Fruit fly (Drosophila melanogaster): Measurements from ENCODE around the gene PLCXD.

PLCXD gene

DNA sequence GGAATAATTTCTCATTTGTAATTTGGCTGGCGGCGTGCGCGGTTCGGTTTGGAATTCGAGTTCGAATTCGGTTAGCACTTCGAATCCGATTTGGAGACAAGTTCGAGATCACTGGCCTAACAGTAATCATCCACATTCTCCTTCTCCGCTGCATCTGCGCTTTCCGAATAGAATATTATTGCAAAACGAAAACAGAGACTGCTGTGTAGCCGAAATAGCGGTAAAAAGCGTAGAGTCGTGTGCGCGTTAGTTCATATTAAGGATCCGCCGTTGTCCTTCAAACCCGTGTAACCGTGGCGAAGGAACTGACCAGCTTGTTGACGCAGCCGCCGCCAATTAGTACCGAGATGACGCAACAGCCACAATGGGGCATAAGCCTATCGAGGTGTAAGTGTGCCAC lies 21.8 kb upstream of the PLCXD start, which contains the start of gene dmGlut:
dmGlut (plus strand) TSS at position 4 of the 400 bp plus-strand sequence.
- no peak for TF ChIP-seq pan (optimal IDR thresholded peaks at IDR 0.05)
- TF ChIP-seq CG8478 (optimal IDR thresholded peaks at IDR 0.05) = no peak
- no peak for TF ChIP-seq Dll (optimal IDR thresholded peaks at IDR 0.05)
- TF ChIP-seq EcR (GFP tag; optimal IDR thresholded peaks at IDR 0.05) = no peak
- TF ChIP-seq psq (optimal IDR thresholded peaks at IDR 0.05) = no peak
- TF ChIP-seq usp (GFP tag; optimal IDR thresholded peaks at IDR 0.05) = no peak

DNA sequence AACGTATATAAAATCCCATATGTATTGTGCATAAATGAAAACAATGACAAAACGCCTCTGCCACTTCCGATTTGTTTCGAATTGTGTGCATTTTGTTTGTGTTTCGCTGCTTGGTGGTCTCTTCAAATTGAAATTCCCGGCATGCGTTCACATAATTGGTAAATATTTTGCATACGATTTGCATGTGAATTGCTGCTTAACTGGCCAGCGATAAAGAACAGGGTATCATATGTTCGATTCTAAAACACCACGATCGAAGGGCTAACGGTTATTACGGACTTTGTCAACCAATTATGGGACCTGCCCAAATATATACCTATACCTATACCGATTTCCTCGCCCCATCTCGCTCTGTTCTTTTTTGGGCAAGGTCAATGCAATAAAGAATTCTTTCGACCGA lies 21.1 kb upstream of the PLCXD start:
- no peak for TF ChIP-seq CG8478 (optimal IDR thresholded peaks at IDR 0.05)
- TF ChIP-seq Dll (optimal IDR thresholded peaks at IDR 0.05) = no peak
- TF ChIP-seq pan (optimal IDR thresholded peaks at IDR 0.05) = no peak
- TF ChIP-seq usp (GFP tag; optimal IDR thresholded peaks at IDR 0.05) = no peak
- no peak for TF ChIP-seq EcR (GFP tag; optimal IDR thresholded peaks at IDR 0.05)
- no peak for TF ChIP-seq psq (optimal IDR thresholded peaks at IDR 0.05)

DNA sequence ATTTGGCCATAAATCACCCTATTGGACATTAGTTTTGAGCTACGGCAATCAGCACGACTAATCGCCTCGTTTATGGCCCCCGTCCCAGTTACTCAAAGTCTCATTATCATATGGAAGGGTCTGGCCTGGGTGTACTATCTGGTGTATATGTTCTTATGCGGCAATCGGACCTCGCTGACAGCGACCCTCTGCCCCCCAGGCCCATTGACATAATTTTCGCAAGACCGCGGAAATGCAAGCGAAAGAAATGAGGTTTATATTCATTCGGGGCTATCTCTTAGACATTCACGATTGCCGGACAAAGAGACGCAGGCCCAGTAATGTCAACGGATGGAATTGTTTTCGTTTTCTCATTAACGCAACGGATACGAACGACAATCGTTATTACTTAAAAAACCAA lies 20.4 kb upstream of the PLCXD start:
- no peak for TF ChIP-seq Dll (optimal IDR thresholded peaks at IDR 0.05)
- no peak for TF ChIP-seq pan (optimal IDR thresholded peaks at IDR 0.05)
- no peak for TF ChIP-seq EcR (GFP tag; optimal IDR thresholded peaks at IDR 0.05)

DNA sequence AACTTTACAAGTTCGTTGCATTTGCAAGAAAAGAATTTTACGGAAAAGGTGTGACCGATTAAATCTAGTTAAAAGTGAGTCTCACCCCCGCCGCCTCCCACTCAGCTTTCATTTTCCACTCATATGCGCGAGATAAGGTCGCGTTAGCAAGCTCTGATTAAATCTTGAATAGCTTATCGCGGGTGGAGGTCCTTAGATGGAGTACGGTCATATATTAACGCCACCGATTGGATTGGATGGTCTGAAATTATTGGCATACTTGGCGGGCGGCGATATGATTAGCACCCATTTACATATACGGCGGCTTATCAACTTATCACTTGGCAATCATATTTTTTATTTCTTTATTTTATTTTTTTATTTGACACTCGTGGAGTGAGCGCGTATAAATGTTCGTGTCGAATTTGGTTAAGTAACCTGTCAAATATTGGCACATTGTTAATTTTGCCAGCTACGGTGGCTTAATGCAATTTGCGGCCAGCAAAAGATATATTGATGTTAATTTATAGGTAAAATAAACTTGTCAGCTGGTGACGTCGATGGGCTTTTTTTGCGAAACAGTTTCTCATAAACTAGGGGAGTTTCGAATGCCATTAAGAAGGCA lies 19.5 kb upstream of the PLCXD start:
- TF ChIP-seq pan (optimal IDR thresholded peaks at IDR 0.05) = no peak
- no peak for TF ChIP-seq usp (GFP tag; optimal IDR thresholded peaks at IDR 0.05)
- no peak for TF ChIP-seq Dll (optimal IDR thresholded peaks at IDR 0.05)
- TF ChIP-seq EcR (GFP tag; optimal IDR thresholded peaks at IDR 0.05) = no peak
- no peak for TF ChIP-seq CG8478 (optimal IDR thresholded peaks at IDR 0.05)
- TF ChIP-seq psq (optimal IDR thresholded peaks at IDR 0.05) = no peak

DNA sequence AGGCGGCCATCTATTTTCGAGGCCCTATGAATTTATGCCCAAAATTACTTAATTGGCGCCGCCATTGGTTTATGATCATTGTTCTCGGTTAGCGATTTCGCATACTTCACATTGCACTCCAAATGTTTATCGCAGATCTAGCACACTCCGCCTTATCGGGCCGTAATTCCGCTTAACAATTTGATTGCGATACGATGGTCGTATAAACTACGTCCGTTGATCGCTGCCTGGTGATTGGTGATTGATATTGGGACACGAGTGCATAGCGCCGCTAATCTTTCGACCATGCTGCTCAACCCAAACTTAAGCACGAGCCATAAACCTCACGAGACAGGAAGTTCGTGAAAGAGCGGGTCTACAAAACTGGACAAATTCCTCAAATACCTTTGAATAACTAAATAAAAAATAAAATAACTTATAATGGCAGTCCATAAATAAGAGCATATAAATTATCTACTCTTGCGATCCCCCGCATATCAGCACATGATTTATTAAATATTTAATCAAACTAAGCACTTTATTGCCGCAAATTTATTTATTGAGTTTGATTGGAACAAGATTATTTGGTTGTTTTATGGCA lies 18.6 kb upstream of the PLCXD start:
- no peak for TF ChIP-seq usp (GFP tag; optimal IDR thresholded peaks at IDR 0.05)
- TF ChIP-seq pan (optimal IDR thresholded peaks at IDR 0.05) = no peak
- TF ChIP-seq Dll (optimal IDR thresholded peaks at IDR 0.05) = no peak
- no peak for TF ChIP-seq CG8478 (optimal IDR thresholded peaks at IDR 0.05)
- TF ChIP-seq EcR (GFP tag; optimal IDR thresholded peaks at IDR 0.05) = no peak
- no peak for TF ChIP-seq psq (optimal IDR thresholded peaks at IDR 0.05)

DNA sequence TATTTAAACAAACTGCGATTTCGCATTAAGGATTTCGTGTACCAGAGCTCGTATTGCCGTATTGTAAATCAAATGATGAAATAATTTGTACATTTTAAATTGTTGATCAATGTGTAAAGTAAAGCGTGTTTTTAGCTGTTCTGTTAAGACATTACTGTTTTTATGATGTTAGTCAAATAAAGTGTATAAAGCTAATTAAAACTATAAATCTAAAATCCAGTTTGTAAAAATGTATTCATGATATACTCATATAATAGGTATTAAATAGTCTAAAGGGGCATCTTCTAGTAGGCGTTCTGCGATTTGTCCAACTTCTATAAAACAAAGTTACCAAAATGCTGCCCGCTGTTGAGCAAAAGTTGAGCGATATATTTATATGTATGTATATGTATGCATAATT lies 15.3 kb upstream of the PLCXD start, which contains the start of gene CG18788:
CG18788 (plus strand) TSS at position 301 of the 400 bp plus-strand sequence.
- no peak for TF ChIP-seq EcR (GFP tag; optimal IDR thresholded peaks at IDR 0.05)
- TF ChIP-seq usp (GFP tag; optimal IDR thresholded peaks at IDR 0.05) = no peak
- no peak for TF ChIP-seq psq (optimal IDR thresholded peaks at IDR 0.05)
- TF ChIP-seq pan (optimal IDR thresholded peaks at IDR 0.05) = no peak
- no peak for TF ChIP-seq CG8478 (optimal IDR thresholded peaks at IDR 0.05)

DNA sequence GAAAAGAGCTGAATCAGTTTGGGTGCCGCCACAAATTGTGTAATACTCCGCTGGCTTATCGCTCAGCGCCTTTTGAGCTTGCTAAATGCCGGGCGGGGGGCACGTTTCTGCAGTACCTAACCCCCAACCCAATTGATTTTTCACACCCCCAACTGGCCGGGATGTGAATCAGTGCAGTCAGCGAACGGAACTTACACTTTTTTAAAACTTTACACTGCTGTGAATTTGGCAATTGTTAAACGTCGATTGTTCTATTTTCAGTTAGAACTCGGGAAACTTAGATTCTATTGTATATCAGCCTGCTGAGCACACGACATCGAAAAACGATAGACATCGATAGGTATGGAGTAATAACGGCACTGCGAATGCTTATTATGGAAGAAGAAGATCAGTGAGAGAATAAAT lies 11.0 kb upstream of the PLCXD start, which contains the start of gene Tom70:
Tom70 (minus strand) TSS at position 335 of the 405 bp plus-strand sequence.
- TF ChIP-seq CG8478 (optimal IDR thresholded peaks at IDR 0.05) = no peak
- TF ChIP-seq EcR (GFP tag; optimal IDR thresholded peaks at IDR 0.05) = no peak
- TF ChIP-seq pan (optimal IDR thresholded peaks at IDR 0.05) = no peak
- TF ChIP-seq usp (GFP tag; optimal IDR thresholded peaks at IDR 0.05) = no peak
- TF ChIP-seq Dll (optimal IDR thresholded peaks at IDR 0.05) = no peak
- no peak for TF ChIP-seq psq (optimal IDR thresholded peaks at IDR 0.05)

DNA sequence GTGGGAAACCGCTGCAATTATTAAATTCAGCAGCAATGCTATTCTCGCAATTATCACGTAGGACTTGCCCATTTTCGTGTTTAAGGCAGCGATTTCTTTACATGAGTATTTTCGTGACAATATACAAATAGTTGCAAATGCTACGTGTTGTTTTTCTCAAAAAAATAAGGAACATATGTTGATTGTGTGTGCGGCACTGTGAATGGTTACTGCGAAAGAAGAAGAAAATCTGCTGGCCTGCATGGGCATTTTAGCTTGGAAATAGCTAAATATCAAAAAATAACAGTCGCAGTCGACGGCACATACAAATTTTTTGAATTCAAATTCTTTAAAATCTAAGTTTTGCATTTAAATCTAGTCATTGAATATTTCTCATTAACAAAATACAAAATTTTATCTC lies 8.7 kb upstream of the PLCXD start, which contains the start of gene CG6766:
CG6766 (minus strand) TSS at position 180 of the 400 bp plus-strand sequence.
- no peak for TF ChIP-seq EcR (GFP tag; optimal IDR thresholded peaks at IDR 0.05)
- no peak for TF ChIP-seq psq (optimal IDR thresholded peaks at IDR 0.05)
- no peak for TF ChIP-seq pan (optimal IDR thresholded peaks at IDR 0.05)
- TF ChIP-seq Dll (optimal IDR thresholded peaks at IDR 0.05) = no peak
- TF ChIP-seq usp (GFP tag; optimal IDR thresholded peaks at IDR 0.05) = no peak
- TF ChIP-seq CG8478 (optimal IDR thresholded peaks at IDR 0.05) = no peak

DNA sequence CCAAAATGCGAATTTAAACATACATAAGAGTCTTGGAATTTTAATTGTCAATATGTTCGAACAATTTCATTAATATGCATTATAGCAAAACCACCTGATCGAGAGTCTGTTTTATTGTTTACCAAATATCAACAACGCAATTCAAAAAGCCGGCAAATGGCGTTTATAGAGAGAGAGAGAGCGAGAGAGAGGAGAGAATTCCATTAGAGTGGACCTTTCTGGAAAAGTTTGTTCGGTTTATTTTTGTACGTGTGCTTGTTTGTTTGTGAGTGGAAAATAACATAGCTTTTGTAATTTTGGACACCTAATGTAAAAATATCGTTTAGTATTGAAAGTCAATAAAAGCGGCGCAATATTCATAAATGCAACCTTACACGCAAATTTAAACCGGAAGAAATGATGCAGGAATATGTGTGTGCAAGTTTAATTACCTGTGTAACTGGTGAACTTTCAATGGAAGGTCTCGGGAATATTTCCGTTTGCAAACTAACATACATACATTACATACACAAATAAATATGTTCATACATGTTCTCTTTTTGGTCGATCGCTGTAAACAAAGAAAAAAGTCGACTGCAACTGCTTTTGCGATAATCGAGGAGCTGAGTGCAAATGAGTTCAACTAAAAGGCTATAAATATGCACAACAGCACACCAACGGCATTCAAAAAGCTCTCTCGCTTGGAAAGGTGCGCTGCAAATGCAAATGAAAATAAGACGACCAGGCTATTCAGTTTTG lies 4.4 kb upstream of the PLCXD start, which contains the start of gene CG6785:
CG6785 (minus strand) TSS at position 588 of the 738 bp plus-strand sequence.
- TF ChIP-seq psq (optimal IDR thresholded peaks at IDR 0.05) (no peak), Dll (optimal IDR thresholded peaks at IDR 0.05) (no peak), usp (GFP tag; optimal IDR thresholded peaks at IDR 0.05) (no peak), pan (optimal IDR thresholded peaks at IDR 0.05) (no peak)

DNA sequence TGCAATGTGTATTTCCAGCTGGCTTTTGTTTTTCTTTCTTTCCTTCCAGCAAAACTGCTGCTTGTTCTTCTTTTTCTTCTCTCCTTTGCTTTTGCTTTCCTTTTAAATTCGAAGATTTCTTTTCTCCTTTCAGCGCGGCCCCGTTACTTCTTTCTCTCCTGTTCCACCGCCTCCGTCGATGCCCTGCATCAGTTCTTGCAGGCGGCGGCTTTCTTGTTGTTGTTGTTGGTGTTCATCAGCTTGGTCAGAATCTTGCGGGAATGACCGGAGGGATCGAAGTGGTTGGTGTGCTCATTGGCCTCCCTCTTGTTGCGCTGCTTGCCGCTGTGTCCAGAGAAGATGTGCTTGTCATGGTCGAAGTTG lies 3.7 kb upstream of the PLCXD start:
- TF ChIP-seq pan (optimal IDR thresholded peaks at IDR 0.05) = no peak
- peak in 1 of 2 experiments; percentile 42 for TF ChIP-seq EcR (GFP tag; optimal IDR thresholded peaks at IDR 0.05)

DNA sequence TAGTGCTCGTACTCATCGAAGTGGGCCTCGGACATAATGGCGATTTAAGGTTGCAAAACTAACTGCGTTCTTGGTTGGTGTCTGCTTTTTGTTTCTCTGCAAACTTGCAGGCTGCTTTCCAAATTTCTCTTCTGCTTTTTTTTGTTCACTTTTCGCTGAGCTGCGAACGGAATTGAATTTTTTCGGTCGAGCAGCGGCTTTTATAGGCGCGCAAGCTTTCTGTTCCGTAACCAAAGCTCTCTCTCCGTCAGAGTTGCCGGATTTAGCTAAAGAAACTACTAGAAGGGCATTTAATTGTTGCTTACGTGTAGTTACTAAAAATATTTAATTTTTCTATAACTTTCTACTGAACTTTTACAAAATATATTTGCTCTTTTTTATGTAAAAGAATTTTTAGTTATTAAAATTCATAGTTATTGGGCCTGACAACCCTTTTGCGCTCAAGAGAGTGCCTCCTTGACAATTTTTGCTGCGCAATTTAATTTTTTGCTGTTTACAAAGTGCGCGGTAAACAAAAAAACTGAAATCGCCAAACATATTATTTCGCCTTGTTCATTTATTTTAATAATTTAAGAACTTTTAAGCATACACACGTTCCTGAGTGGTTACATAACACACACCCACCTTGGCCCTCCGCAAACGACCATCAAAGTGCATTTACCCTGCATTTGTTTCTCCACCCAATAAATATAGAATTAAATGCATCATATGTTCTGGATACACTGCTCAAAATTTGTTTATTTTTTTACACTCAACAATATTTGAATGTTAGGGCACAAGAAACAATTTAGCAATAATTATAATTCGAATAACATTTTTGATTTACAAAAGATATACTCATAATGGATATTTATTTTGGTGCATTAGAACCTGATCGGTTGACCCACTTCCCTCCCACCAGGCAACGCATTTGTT lies 3.0 kb upstream of the PLCXD start, which contains the start of gene CG6770:
CG6770 (minus strand) TSS at position 178 of the 915 bp plus-strand sequence.
- no peak for TF ChIP-seq usp (GFP tag; optimal IDR thresholded peaks at IDR 0.05)
- TF ChIP-seq psq (optimal IDR thresholded peaks at IDR 0.05) = no peak
- TF ChIP-seq EcR (GFP tag; optimal IDR thresholded peaks at IDR 0.05) = peak in 1 of 2 experiments; percentile 33
- TF ChIP-seq pan (optimal IDR thresholded peaks at IDR 0.05) = no peak
